Worm (Caenorhabditis elegans) whole organism, L3 larva: ENCODE data around the gene fib-1.

Experiments used
- R02D3.7 ChIP-seq: fragments of 150-350 bp; optimal IDR thresholded peaks from 2 replicates; lab custom pipeline; 2014; ENCODE audit warnings: missing biosample characterization, missing genetic modification characterization
- daf-12 ChIP-seq: fragments of 150-350 bp; optimal IDR thresholded peaks from 2 replicates; lab custom pipeline; 2014; ENCODE audit warnings: missing biosample characterization, missing genetic modification reagents, missing genetic modification characterization
- egl-27 ChIP-seq: sonication (generic microtip); optimal IDR thresholded peaks from 4 replicates; lab custom pipeline; 2017; ENCODE audit warnings: missing biosample characterization, missing genetic modification reagents, missing genetic modification characterization
- elt-2 ChIP-seq: sonication (generic microtip); optimal IDR thresholded peaks from 2 replicates; lab custom pipeline; 2016; ENCODE audit warnings: missing genetic modification reagents, mild to moderate bottlenecking, missing genetic modification characterization, missing compliant biosample characterization
- fkh-10 ChIP-seq: sonication (generic microtip); optimal IDR thresholded peaks from 2 replicates; lab custom pipeline; 2017; ENCODE audit warnings: missing biosample characterization, missing genetic modification reagents, missing genetic modification characterization
- fos-1 ChIP-seq: fragments of 150-350 bp; optimal IDR thresholded peaks from 2 replicates; lab custom pipeline; 2014; ENCODE audit warnings: missing biosample characterization, missing genetic modification characterization
- hmg-11 ChIP-seq: sonication (generic microtip); optimal IDR thresholded peaks from 2 replicates; lab custom pipeline; 2016; ENCODE audit warnings: missing genetic modification characterization, missing compliant biosample characterization
- lin-15B ChIP-seq: fragments of 150-350 bp; optimal IDR thresholded peaks from 2 replicates; lab custom pipeline; 2014; ENCODE audit warnings: missing biosample characterization, missing genetic modification characterization
- mdl-1 ChIP-seq: fragments of 150-350 bp; optimal IDR thresholded peaks from 2 replicates; lab custom pipeline; 2014; ENCODE audit warnings: missing biosample characterization, missing genetic modification characterization
- nhr-12 ChIP-seq: fragments of 150-350 bp; optimal IDR thresholded peaks from 2 replicates; lab custom pipeline; 2014; ENCODE audit warnings: missing biosample characterization, missing genetic modification characterization
- skn-1 ChIP-seq: fragments of 150-350 bp; optimal IDR thresholded peaks from 2 replicates; lab custom pipeline; 2014; ENCODE audit warnings: missing biosample characterization, missing genetic modification characterization

- TF ChIP-seq elt-2 (tag; lab: Kevin White, UChicago) (no peak), R02D3.7 (tag; lab: Kevin White, UChicago) (no peak), mdl-1 (no peak), fkh-10 (GFP tag; lab: Kevin White, UChicago) (no peak), lin-15B (tag; lab: Kevin White, UChicago) (no peak), hmg-11 (no peak), fos-1 (tag; lab: Kevin White, UChicago) (no peak), egl-27 (tag; lab: Kevin White, UChicago) (no peak), nhr-12 (tag; lab: Kevin White, UChicago) (no peak), daf-12 (tag; lab: Kevin White, UChicago) (no peak), skn-1 (no peak)
Measured at ce11 chrV:15001536-15001935, 487 bp downstream of the fib-1 start.
